Fruit fly (Drosophila melanogaster) Kc167 (cell line): ENCODE data around the gene CG31922.

Experiments
- Myc ChIP-seq: fragments of >200 bp; optimal IDR thresholded peaks from 2 replicates; lab custom pipeline; 2017; ENCODE audit warnings: missing external identifiers
- h ChIP-seq: fragments of >200 bp; optimal IDR thresholded peaks from 3 replicates; lab custom pipeline; 2018; ENCODE audit warnings: missing external identifiers
- insv ChIP-seq: fragments of >200 bp; optimal IDR thresholded peaks from 3 replicates; lab custom pipeline; 2018; ENCODE audit warnings: missing external identifiers
- psq ChIP-seq: fragments of >200 bp; optimal IDR thresholded peaks from 2 replicates; lab custom pipeline; 2017; ENCODE audit warnings: missing external identifiers
- ttk ChIP-seq: sonication (Bioruptor generic); optimal IDR thresholded peaks from 2 replicates; lab custom pipeline; 2017; ENCODE audit warnings: missing external identifiers

dm6 chr2L:1126527-1126926, 43.5 kb upstream of the CG31922 start:
- TF ChIP-seq Myc (lab: Kevin White, UChicago) (no peak), psq (lab: Kevin White, UChicago) (no peak), h (no peak), ttk (lab: Kevin White, UChicago) (no peak), insv (lab: Kevin White, UChicago) (no peak)
